Fruit fly (Drosophila melanogaster) S2 (cell line): ENCODE measurements around the gene Sf3b5.

ENCODE experiments used
- CG8478 ChIP-seq: fragments of >200 bp; optimal IDR thresholded peaks from 2 replicates; lab custom pipeline; 2018
- CTCF ChIP-seq, 2 experiments: fragments of >200 bp; optimal IDR thresholded peaks; 2 replicates each; lab custom pipeline; 2018

DNA sequence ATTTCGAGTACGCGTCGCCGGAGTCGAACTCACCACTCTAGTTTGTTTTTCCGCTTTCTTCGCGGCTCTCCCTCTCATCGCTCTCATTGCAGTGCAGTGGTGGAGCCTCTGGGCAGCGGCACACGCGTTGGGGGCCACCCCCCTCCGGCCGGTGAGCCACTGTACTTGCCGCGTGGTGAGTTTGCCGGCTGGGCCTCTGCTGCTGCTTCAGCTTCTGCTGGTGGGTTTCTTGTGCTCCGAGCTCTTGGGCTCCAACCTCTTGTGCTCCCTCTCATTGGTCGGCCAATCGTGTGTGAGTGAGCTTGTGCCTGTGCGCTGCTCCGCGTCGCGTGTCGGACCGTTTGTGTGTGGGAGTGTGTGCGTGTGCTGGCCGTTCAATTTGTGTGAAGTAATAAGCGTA lies 37.9 kb upstream of the Sf3b5 start:
- TF ChIP-seq CG8478 (lab: Kevin White, UChicago) = no peak
- TF ChIP-seq CTCF (optimal IDR thresholded peaks at IDR 0.05; lab: Kevin White, UChicago) = no peak
